Fruit fly (Drosophila melanogaster): Measurements from ENCODE around the gene ppk27.

dm6 chr3L:3791043-3791682 lies 36.2 kb upstream of the ppk27 start:
- TF ChIP-seq CTCF (optimal IDR thresholded peaks at IDR 0.05) (no peak), CG8478 (optimal IDR thresholded peaks at IDR 0.05) (no peak)

Measured in S2 (cell line).